Fruit fly (Drosophila melanogaster): ENCODE results near the gene Kat60.

Gene Kat60

dm6 chr3R:5211901-5212758 lies 19.9 kb downstream of the Kat60 start (continued):
- TF ChIP-seq cyc (GFP tag; optimal IDR thresholded peaks at IDR 0.05) (no peak), CG6276 (GFP tag; optimal IDR thresholded peaks at IDR 0.05) (peak; percentile 23), CG8632 (GFP tag; optimal IDR thresholded peaks at IDR 0.05) (peak; percentile 27), lz (GFP tag; optimal IDR thresholded peaks at IDR 0.05) (peak; percentile 13), CG3919 (GFP tag; optimal IDR thresholded peaks at IDR 0.05) (peak; percentile 65), CG1621 (tag; optimal IDR thresholded peaks at IDR 0.05) (peak; percentile 36), CG10631 (GFP tag; optimal IDR thresholded peaks at IDR 0.05) (peak; percentile 50), Sox102F (GFP tag; optimal IDR thresholded peaks at IDR 0.05) (no peak), eg (GFP tag; IDR thresholded peaks at IDR 0.05) (no peak), Hr39 (GFP tag; optimal IDR thresholded peaks at IDR 0.05) (peak; percentile 2), Eip78C (GFP tag) (peak; percentile 73), CG16779 (tag; optimal IDR thresholded peaks at IDR 0.05) (peak; percentile 18), fkh (GFP tag; optimal IDR thresholded peaks at IDR 0.05) (no peak), CG31627 (GFP tag; optimal IDR thresholded peaks at IDR 0.05) (peak; percentile 26), CG4318 (GFP tag; optimal IDR thresholded peaks at IDR 0.05) (no peak), OdsH (GFP tag; optimal IDR thresholded peaks at IDR 0.05) (peak; percentile 49), net (GFP tag; optimal IDR thresholded peaks at IDR 0.05) (no peak), fd85E (GFP tag; optimal IDR thresholded peaks at IDR 0.05) (no peak), Hr38 (GFP tag; optimal IDR thresholded peaks at IDR 0.05) (no peak), dsx (GFP tag; optimal IDR thresholded peaks at IDR 0.05; ENCODE audit: poor library complexity, severe bottlenecking) (peak; percentile 50), Smox (GFP tag; optimal IDR thresholded peaks at IDR 0.05) (no peak), CG34406 (GFP tag; optimal IDR thresholded peaks at IDR 0.05) (peak; percentile 9), CG6792 (GFP tag; optimal IDR thresholded peaks at IDR 0.05) (peak; percentile 25), Ets96B (tag; optimal IDR thresholded peaks at IDR 0.05) (peak; percentile 65)

dm6 chr3R:5211401-5211800 lies 20.6 kb downstream of the Kat60 start:
- TF ChIP-seq lz (GFP tag; optimal IDR thresholded peaks at IDR 0.05) (no peak), Lpt (GFP tag; optimal IDR thresholded peaks at IDR 0.05) (no peak), eg (GFP tag; IDR thresholded peaks at IDR 0.05) (no peak), CG31627 (GFP tag; optimal IDR thresholded peaks at IDR 0.05) (no peak), Sox14 (GFP tag; optimal IDR thresholded peaks at IDR 0.05) (no peak), Met (GFP tag; optimal IDR thresholded peaks at IDR 0.05) (no peak), CG32006 (GFP tag; optimal IDR thresholded peaks at IDR 0.05) (no peak), CG11762 (GFP tag; optimal IDR thresholded peaks at IDR 0.05; ENCODE audit: insufficient read depth) (no peak), CG6792 (GFP tag; optimal IDR thresholded peaks at IDR 0.05) (no peak), dsx (GFP tag; optimal IDR thresholded peaks at IDR 0.05; ENCODE audit: poor library complexity, severe bottlenecking) (no peak), CG3032 (tag; optimal IDR thresholded peaks at IDR 0.05) (no peak), dac (GFP tag; optimal IDR thresholded peaks at IDR 0.05) (no peak), esn (GFP tag; optimal IDR thresholded peaks at IDR 0.05) (no peak), Hr39 (GFP tag; optimal IDR thresholded peaks at IDR 0.05) (no peak), CG6163 (GFP tag; IDR thresholded peaks at IDR 0.05) (no peak), Sox102F (GFP tag; optimal IDR thresholded peaks at IDR 0.05) (no peak), Smox (GFP tag; optimal IDR thresholded peaks at IDR 0.05) (no peak), CG34406 (GFP tag; optimal IDR thresholded peaks at IDR 0.05) (no peak)

dm6 chr3R:5209481-5209880 lies 22.5 kb downstream of the Kat60 start:
- peak; percentile 92 for TF ChIP-seq OdsH (GFP tag; optimal IDR thresholded peaks at IDR 0.05)
- TF ChIP-seq eg (GFP tag; IDR thresholded peaks at IDR 0.05), result peak; percentile 95
- peak; percentile 72 to 79 for TF ChIP-seq salr (GFP tag; optimal IDR thresholded peaks at IDR 0.05)
- no peak for TF ChIP-seq svp (GFP tag)
- peak; percentile 83 for TF ChIP-seq CG11762 (GFP tag; optimal IDR thresholded peaks at IDR 0.05; ENCODE audit: insufficient read depth)
- peak; percentile 36 for TF ChIP-seq Blimp-1 (GFP tag; optimal IDR thresholded peaks at IDR 0.05)
- peak; percentile 93 for TF ChIP-seq Hr4 (GFP tag; optimal IDR thresholded peaks at IDR 0.05)
- TF ChIP-seq Hr39 (GFP tag; optimal IDR thresholded peaks at IDR 0.05), result peak; percentile 86
- TF ChIP-seq CG8632 (GFP tag; optimal IDR thresholded peaks at IDR 0.05), result peak; percentile 86
- TF ChIP-seq cyc (GFP tag; optimal IDR thresholded peaks at IDR 0.05), result peak; percentile 85
- peak; percentile 92 for TF ChIP-seq net (GFP tag; optimal IDR thresholded peaks at IDR 0.05)
- TF ChIP-seq CG10631 (GFP tag; optimal IDR thresholded peaks at IDR 0.05), result peak; percentile 83
- peak; percentile 82 for TF ChIP-seq topi (GFP tag; optimal IDR thresholded peaks at IDR 0.05)
- TF ChIP-seq Eip78C (GFP tag), result peak; percentile 97
- TF ChIP-seq CG3032 (tag; optimal IDR thresholded peaks at IDR 0.05), result peak; percentile 84
- peak; percentile 91 for TF ChIP-seq Sox14 (GFP tag; optimal IDR thresholded peaks at IDR 0.05)
- TF ChIP-seq dac (GFP tag; optimal IDR thresholded peaks at IDR 0.05), result peak; percentile 84
- peak; percentile 94 for TF ChIP-seq CG15336 (GFP tag; IDR thresholded peaks at IDR 0.05)
- TF ChIP-seq CG1621 (tag; optimal IDR thresholded peaks at IDR 0.05), result no peak
- TF ChIP-seq CG11902 (GFP tag; optimal IDR thresholded peaks at IDR 0.05), result peak; percentile 88
- TF ChIP-seq Gug (GFP tag; IDR thresholded peaks at IDR 0.05), result peak; percentile 92
- peak; percentile 84 for TF ChIP-seq CG34406 (GFP tag; optimal IDR thresholded peaks at IDR 0.05)
- TF ChIP-seq ss (GFP tag; optimal IDR thresholded peaks at IDR 0.05), result peak; percentile 78 to 84
- peak; percentile 64 for TF ChIP-seq Ets21C (GFP tag; optimal IDR thresholded peaks at IDR 0.05)
- TF ChIP-seq dsx (GFP tag; optimal IDR thresholded peaks at IDR 0.05; ENCODE audit: poor library complexity, severe bottlenecking), result peak; percentile 76
- peak; percentile 73 for TF ChIP-seq Sox102F (GFP tag; optimal IDR thresholded peaks at IDR 0.05)
- peak; percentile 97 for TF ChIP-seq CG6163 (GFP tag; IDR thresholded peaks at IDR 0.05)
- no peak for TF ChIP-seq fkh (GFP tag; optimal IDR thresholded peaks at IDR 0.05)

All from whole organism, prepupa.